Worm (Caenorhabditis elegans): ENCODE results near the gene nkb-2.

Gene nkb-2

ce11 chrIV:10590649-10591048, at the start of gene nkb-2, which contains the start of gene C43F9.5:
TSS of gene nkb-2 (plus strand) at chrIV:10590925.
TSS of gene C43F9.5 (minus strand) at chrIV:10590749.
- TF ChIP-seq somi-1 (GFP tag; optimal IDR thresholded peaks at IDR 0.05), result no peak
- TF ChIP-seq repo-1 (tag; optimal IDR thresholded peaks at IDR 0.05), result no peak
- no peak for TF ChIP-seq egl-18 (GFP tag; IDR thresholded peaks at IDR 0.05)
- TF ChIP-seq D2030.7 (GFP tag; IDR thresholded peaks at IDR 0.05), result no peak
- no peak for TF ChIP-seq egrh-3 (GFP tag; IDR thresholded peaks at IDR 0.05)
- no peak for TF ChIP-seq F10E7.11 (tag; optimal IDR thresholded peaks at IDR 0.05)
- no peak for TF ChIP-seq snpc-1.1 (tag; optimal IDR thresholded peaks at IDR 0.05; ENCODE audit: insufficient read depth)
- no peak for TF ChIP-seq Y56A3A.18 (GFP tag; IDR thresholded peaks at IDR 0.05)
- no peak for TF ChIP-seq F49E8.2 (tag; optimal IDR thresholded peaks at IDR 0.05; ENCODE audit: insufficient read depth)
- TF ChIP-seq lin-26 (GFP tag; IDR thresholded peaks at IDR 0.05), result no peak
- no peak for TF ChIP-seq him-1 (tag; optimal IDR thresholded peaks at IDR 0.05)
- no peak for TF ChIP-seq ceh-91 (GFP tag; IDR thresholded peaks at IDR 0.05)

ce11 chrIV:10542283-10542682, 48.4 kb upstream of the nkb-2 start:
- no peak for TF ChIP-seq nfyb-1 (GFP tag; IDR thresholded peaks at IDR 0.05)
- TF ChIP-seq nhr-80 (tag; optimal IDR thresholded peaks at IDR 0.05), result peak; percentile 50

- TF ChIP-seq pha-4 (tag; optimal IDR thresholded peaks at IDR 0.05) (no peak), tbx-9 (tag; optimal IDR thresholded peaks at IDR 0.05; ENCODE audit: borderline replicate concordance) (no peak), nhr-80 (tag; optimal IDR thresholded peaks at IDR 0.05) (peak; percentile 51)
Observed at ce11 chrIV:10543361-10543760, 47.4 kb upstream of the nkb-2 start.

DNA sequence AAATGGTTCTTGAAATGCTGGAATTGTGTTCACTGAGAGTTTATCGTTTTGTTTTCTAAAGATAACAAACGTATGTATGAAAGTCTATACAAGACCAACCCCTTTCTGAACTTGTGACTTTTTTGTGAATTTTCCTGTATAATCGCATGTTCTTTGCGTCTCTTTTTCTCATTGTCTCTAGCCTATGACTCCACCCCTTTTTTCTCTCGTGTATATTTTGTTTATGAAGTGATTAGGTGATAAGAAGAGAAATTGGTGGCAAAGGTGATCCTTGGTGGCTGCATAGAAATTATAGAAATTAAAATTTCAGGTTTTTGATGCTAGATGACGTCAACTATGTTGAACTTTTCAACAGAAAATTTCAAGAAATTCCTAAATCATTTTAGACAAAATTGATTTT, 45.7 kb upstream of the nkb-2 start, which contains the start of gene T07G12.5:
T07G12.5 (minus strand) TSS at position 101 of the 400 bp plus-strand sequence.
- no peak for TF ChIP-seq unc-130 (GFP tag; optimal IDR thresholded peaks at IDR 0.05)
- no peak for TF ChIP-seq aptf-3 (GFP tag; IDR thresholded peaks at IDR 0.05)
- no peak for TF ChIP-seq F52B5.7 (tag; optimal IDR thresholded peaks at IDR 0.05)
- no peak for TF ChIP-seq ztf-3 (GFP tag; optimal IDR thresholded peaks at IDR 0.05)
- TF ChIP-seq let-607 (tag; optimal IDR thresholded peaks at IDR 0.05), result no peak
- no peak for TF ChIP-seq sptf-2 (GFP tag; optimal IDR thresholded peaks at IDR 0.05)
- no peak for TF ChIP-seq nfya-1 (tag; optimal IDR thresholded peaks at IDR 0.05; ENCODE audit: borderline replicate concordance, insufficient read depth)
- TF ChIP-seq mxl-1 (tag; optimal IDR thresholded peaks at IDR 0.05), result no peak
- TF ChIP-seq lin-35 (GFP tag; optimal IDR thresholded peaks at IDR 0.05), result no peak
- TF ChIP-seq F55B11.4 (tag; optimal IDR thresholded peaks at IDR 0.05; ENCODE audit: borderline replicate concordance, insufficient read depth), result no peak
- TF ChIP-seq T07F8.4 (tag; optimal IDR thresholded peaks at IDR 0.05), result no peak
- TF ChIP-seq him-1 (tag; optimal IDR thresholded peaks at IDR 0.05), result no peak

DNA sequence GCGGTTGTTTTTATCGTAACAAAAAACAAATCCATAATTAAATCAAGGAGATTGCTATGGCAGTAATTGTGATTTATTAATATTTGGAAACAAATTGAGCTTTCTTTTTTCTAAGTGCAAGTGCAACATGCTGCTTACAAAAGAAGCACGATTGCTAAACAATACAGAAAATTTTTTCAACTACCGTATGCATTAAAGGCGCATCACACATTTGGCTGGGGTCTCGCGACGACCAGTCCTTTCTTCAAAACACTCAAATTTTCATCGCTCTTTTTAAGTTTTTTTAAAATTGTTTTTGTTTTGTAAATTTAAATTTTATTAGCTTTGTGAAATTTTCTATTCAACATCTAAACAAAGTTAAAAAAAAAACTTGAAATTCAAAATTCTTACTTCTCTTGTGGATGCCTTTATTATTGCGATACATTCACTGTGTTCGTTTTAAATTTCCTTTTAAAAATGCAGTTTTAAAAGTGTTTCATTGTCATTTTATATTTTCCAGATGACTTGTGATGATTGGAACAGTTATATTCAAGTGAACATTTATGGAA, 44.1 kb upstream of the nkb-2 start, which contains the start of gene zim-1:
zim-1 (plus strand) TSS at position 498 of the 548 bp plus-strand sequence.
- TF ChIP-seq ekl-4 (GFP tag; IDR thresholded peaks at IDR 0.05), result no peak
- TF ChIP-seq pbrm-1 (GFP tag; IDR thresholded peaks at IDR 0.05), result no peak
- no peak for TF ChIP-seq hmg-20 (GFP tag; IDR thresholded peaks at IDR 0.05)
- TF ChIP-seq F23B12.7 (tag; optimal IDR thresholded peaks at IDR 0.05; ENCODE audit: insufficient read depth), result no peak
- TF ChIP-seq somi-1 (GFP tag; optimal IDR thresholded peaks at IDR 0.05), result no peak
- no peak for TF ChIP-seq cebp-2 (GFP tag; IDR thresholded peaks at IDR 0.05)
- no peak for TF ChIP-seq madf-10 (tag; optimal IDR thresholded peaks at IDR 0.05)
- no peak for TF ChIP-seq mes-4 (tag; optimal IDR thresholded peaks at IDR 0.05)
- no peak for TF ChIP-seq nfya-2 (GFP tag; IDR thresholded peaks at IDR 0.05)
- TF ChIP-seq F57A8.1 (GFP tag; optimal IDR thresholded peaks at IDR 0.05), result no peak
- TF ChIP-seq zfh-2 (GFP tag; conservative IDR thresholded peaks at IDR 0.05), result no peak
- TF ChIP-seq B0336.3 (GFP tag; IDR thresholded peaks at IDR 0.05), result no peak
- peak; percentile 78 for TF ChIP-seq madf-6 (GFP tag; IDR thresholded peaks at IDR 0.05)
- TF ChIP-seq mel-28 (tag; optimal IDR thresholded peaks at IDR 0.05; ENCODE audit: borderline replicate concordance), result no peak
- no peak for TF ChIP-seq him-1 (tag; optimal IDR thresholded peaks at IDR 0.05)
- no peak for TF ChIP-seq zim-3 (tag; optimal IDR thresholded peaks at IDR 0.05)
- TF ChIP-seq mcd-1 (GFP tag; IDR thresholded peaks at IDR 0.05), result no peak
